Worm (Caenorhabditis elegans): ENCODE data around the gene F47F2.3.

DNA sequence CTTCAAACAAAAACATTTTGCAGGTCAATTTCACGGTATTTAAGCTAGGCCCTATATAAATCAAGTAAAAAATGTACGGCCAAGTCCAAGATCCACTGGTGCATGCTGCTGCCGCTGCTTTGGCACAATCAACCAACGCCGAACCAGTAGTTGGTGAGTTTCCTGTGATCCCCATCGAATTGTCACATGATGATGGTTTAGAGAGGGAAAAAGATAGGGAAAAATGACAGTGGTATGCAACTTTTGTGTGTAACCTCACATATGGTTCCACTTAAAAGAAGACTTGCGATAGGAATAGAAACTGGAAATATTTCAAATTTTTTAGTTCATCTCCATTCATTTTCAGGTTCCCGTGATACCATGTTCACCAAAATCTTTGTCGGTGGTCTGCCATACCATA is 9.1 kb upstream of the F47F2.3 start, which contains the start of gene sup-12:
- TF ChIP-seq ceh-2 (tag; optimal IDR thresholded peaks at IDR 0.05), result no peak
- no peak for TF ChIP-seq tbx-7 (tag; optimal IDR thresholded peaks at IDR 0.05)
- no peak for TF ChIP-seq ceh-45 (GFP tag; IDR thresholded peaks at IDR 0.05)
- TF ChIP-seq fkh-10 (GFP tag; optimal IDR thresholded peaks at IDR 0.05), result no peak
